Fruit fly (Drosophila melanogaster): ENCODE measurements around the gene CG12483.

Gene CG12483

DNA sequence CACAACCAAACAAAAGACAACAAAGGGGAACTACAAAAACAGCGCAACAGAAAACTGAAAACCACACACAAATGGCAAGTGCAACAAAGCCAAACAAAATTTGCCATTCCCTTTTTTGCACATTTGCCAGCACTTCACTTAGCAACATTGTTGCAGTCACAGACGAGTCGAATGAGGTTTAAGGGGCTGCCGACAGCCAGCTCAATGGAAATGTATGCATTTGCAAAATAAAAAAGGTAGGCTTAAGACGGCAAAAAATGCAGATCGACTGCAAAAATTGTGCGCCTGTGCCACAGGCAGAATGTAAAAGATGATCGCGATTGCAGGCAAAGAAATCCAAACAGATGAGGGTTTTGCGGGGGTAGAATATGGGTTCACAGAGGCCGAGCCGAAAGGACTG lies 47.3 kb downstream of the CG12483 start:
- TF ChIP-seq Hr96 (GFP tag; optimal IDR thresholded peaks at IDR 0.05), result no peak
- TF ChIP-seq tj (GFP tag; optimal IDR thresholded peaks at IDR 0.05), result peak; percentile 61

DNA sequence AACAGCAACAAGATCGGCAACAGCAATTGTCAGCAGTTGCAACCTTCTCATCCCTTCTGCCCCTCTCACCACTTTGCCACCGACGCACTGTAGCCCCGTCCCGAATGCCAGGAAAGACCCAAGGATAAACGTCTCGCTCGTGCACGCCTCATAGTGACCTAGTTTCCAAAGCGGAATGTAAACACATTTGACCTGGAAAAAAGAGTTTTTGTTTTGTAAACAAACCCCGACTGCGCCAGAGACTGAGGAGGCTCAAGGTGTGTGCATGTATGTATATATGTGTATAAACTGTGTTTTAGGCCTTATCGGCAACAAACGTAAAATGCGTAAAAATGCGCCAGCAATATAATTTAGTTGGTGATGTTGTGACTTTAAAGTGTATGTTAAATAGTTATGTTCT lies 48.4 kb downstream of the CG12483 start:
- TF ChIP-seq Mnt (GFP tag; optimal IDR thresholded peaks at IDR 0.05) (no peak), Hr96 (GFP tag; optimal IDR thresholded peaks at IDR 0.05) (no peak), tj (GFP tag; optimal IDR thresholded peaks at IDR 0.05) (no peak), CG14711 (tag; optimal IDR thresholded peaks at IDR 0.05) (no peak), ovo (GFP tag; optimal IDR thresholded peaks at IDR 0.05) (no peak), CG11617 (GFP tag; optimal IDR thresholded peaks at IDR 0.05) (no peak), CG1620 (GFP tag; optimal IDR thresholded peaks at IDR 0.05) (no peak), CG12768 (GFP tag; optimal IDR thresholded peaks at IDR 0.05) (no peak), CG33017 (tag; optimal IDR thresholded peaks at IDR 0.05) (no peak), CG7045 (GFP tag; optimal IDR thresholded peaks at IDR 0.05) (no peak), cic (GFP tag; optimal IDR thresholded peaks at IDR 0.05) (no peak), CG5204 (GFP tag; optimal IDR thresholded peaks at IDR 0.05) (no peak), bab1 (GFP tag; optimal IDR thresholded peaks at IDR 0.05) (no peak), Clk (GFP tag; optimal IDR thresholded peaks at IDR 0.05) (no peak), Crg-1 (GFP tag; optimal IDR thresholded peaks at IDR 0.05) (no peak), CG7101 (tag; optimal IDR thresholded peaks at IDR 0.05) (no peak), pad (GFP tag; optimal IDR thresholded peaks at IDR 0.05) (no peak)

DNA sequence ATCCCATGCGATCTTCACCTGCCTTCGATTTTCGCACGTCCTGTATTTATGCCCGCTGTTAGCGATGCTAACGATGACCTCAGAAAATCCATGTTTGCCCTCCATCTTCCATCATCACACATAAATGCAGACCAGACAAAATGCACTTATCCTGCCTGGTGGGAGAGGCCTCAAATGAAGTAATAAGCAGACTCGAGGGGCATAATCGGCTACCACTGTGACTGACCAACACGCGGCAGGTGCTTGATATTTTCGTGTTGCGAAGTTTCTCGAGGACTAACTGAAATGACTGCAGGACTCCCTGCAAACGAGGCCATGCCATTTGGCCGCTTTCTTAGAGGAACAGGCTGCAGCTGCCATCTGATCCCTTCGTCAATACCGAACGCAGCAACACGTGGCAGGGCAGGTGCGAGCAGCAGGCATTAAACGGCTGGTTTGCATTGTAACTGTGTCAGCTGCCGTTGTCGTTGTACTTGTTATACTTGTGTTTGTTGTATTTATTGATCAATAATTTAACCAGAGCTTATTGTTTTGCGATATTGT lies 50.5 kb downstream of the CG12483 start:
- TF ChIP-seq kay (GFP tag; ENCODE audit: borderline replicate concordance), result no peak

Data from whole organism, adult.